Worm (Caenorhabditis elegans): ENCODE data around the gene ift-139.

- TF ChIP-seq alr-1 (tag; optimal IDR thresholded peaks at IDR 0.05) (no peak), skn-1 (tag; optimal IDR thresholded peaks at IDR 0.05) (no peak), F13H6.1 (tag; optimal IDR thresholded peaks at IDR 0.05) (no peak), ztf-11 (tag; optimal IDR thresholded peaks at IDR 0.05) (no peak), nhr-129 (tag; optimal IDR thresholded peaks at IDR 0.05) (no peak), lin-39 (tag; optimal IDR thresholded peaks at IDR 0.05) (no peak), R02D3.7 (tag; optimal IDR thresholded peaks at IDR 0.05) (no peak), unc-55 (GFP tag; optimal IDR thresholded peaks at IDR 0.05) (no peak), elt-3 (tag; optimal IDR thresholded peaks at IDR 0.05) (no peak), fos-1 (tag; optimal IDR thresholded peaks at IDR 0.05) (no peak), snpc-4 (tag; optimal IDR thresholded peaks at IDR 0.05) (no peak), nhr-237 (tag; optimal IDR thresholded peaks at IDR 0.05) (no peak), dmd-4 (tag; optimal IDR thresholded peaks at IDR 0.05) (no peak)
Observed at ce11 chrIII:6085311-6085710, 46.0 kb upstream of the ift-139 start.

Data from whole organism, L2 larva.